Worm (Caenorhabditis elegans) whole organism, L2 larva: ENCODE data around the gene B0563.9.

Source experiments
- R02D3.7 ChIP-seq: fragments of 150-350 bp; optimal IDR thresholded peaks from 2 replicates; lab custom pipeline; 2014; ENCODE audit warnings: missing biosample characterization, missing genetic modification characterization
- ama-1 ChIP-seq: fragments of 150-350 bp; optimal IDR thresholded peaks from 2 replicates; lab custom pipeline; 2018; ENCODE audit warnings: inconsistent platforms
- ceh-82 ChIP-seq: fragments of 150-350 bp; optimal IDR thresholded peaks from 2 replicates; lab custom pipeline; 2014; ENCODE audit warnings: missing biosample characterization, missing genetic modification characterization
- elt-3 ChIP-seq: sonication (generic microtip); optimal IDR thresholded peaks from 2 replicates; lab custom pipeline; 2017; ENCODE audit warnings: missing biosample characterization, missing genetic modification characterization
- gmeb-1 ChIP-seq: fragments of 150-350 bp; optimal IDR thresholded peaks from 2 replicates; lab custom pipeline; 2014; ENCODE audit warnings: missing biosample characterization, missing genetic modification characterization
- lin-39 ChIP-seq: fragments of 150-350 bp; optimal IDR thresholded peaks from 2 replicates; lab custom pipeline; 2014; ENCODE audit warnings: missing biosample characterization, missing genetic modification reagents, missing genetic modification characterization
- lsy-2 ChIP-seq, 2 experiments: fragments of 150-350 bp in 1 of 2; sonication (generic microtip) in 1 of 2; optimal IDR thresholded peaks; 2 replicates each; lab custom pipeline; 2014 to 2017; ENCODE audit warnings: missing biosample characterization in 2 of 2, missing genetic modification characterization in 2 of 2
- mdl-1 ChIP-seq, 2 experiments: fragments of 150-350 bp in 1 of 2; sonication (generic microtip) in 1 of 2; optimal IDR thresholded peaks; 2 replicates each; lab custom pipeline; 2017; ENCODE audit warnings: missing biosample characterization in 2 of 2, missing genetic modification characterization in 2 of 2
- nhr-10 ChIP-seq: sonication (generic microtip); optimal IDR thresholded peaks from 2 replicates; lab custom pipeline; 2017; ENCODE audit warnings: missing biosample characterization, missing genetic modification characterization
- nhr-11 ChIP-seq: fragments of 150-350 bp; optimal IDR thresholded peaks from 2 replicates; lab custom pipeline; 2014; ENCODE audit warnings: missing biosample characterization, missing genetic modification characterization
- nhr-237 ChIP-seq: fragments of 150-350 bp; optimal IDR thresholded peaks from 2 replicates; lab custom pipeline; 2014; ENCODE audit warnings: missing biosample characterization, missing genetic modification characterization
- nhr-25 ChIP-seq: fragments of 150-350 bp; sonication (generic microtip); optimal IDR thresholded peaks from 3 replicates; lab custom pipeline; 2014; ENCODE audit warnings: missing biosample characterization, missing genetic modification characterization
- skn-1 ChIP-seq: sonication (generic microtip); optimal IDR thresholded peaks from 2 replicates; lab custom pipeline; 2017; ENCODE audit warnings: missing biosample characterization, missing genetic modification characterization
- sma-3 ChIP-seq: sonication (generic microtip); optimal IDR thresholded peaks from 2 replicates; lab custom pipeline; 2016; ENCODE audit warnings: missing genetic modification reagents, missing genetic modification characterization, missing compliant biosample characterization

ce11 chrX:9172733-9173132, 4.4 kb downstream of the B0563.9 start:
- TF ChIP-seq nhr-237 (tag; lab: Kevin White, UChicago) (no peak), nhr-25 (tag; lab: Kevin White, UChicago) (no peak), ceh-82 (tag; lab: Kevin White, UChicago) (no peak), gmeb-1 (tag; lab: Kevin White, UChicago) (no peak), R02D3.7 (tag; lab: Kevin White, UChicago) (no peak), lin-39 (no peak), nhr-11 (tag; lab: Kevin White, UChicago) (no peak), ama-1 (lab: Kevin White, UChicago) (no peak), elt-3 (no peak), skn-1 (tag; lab: Kevin White, UChicago) (no peak), lsy-2 (tag; optimal IDR thresholded peaks at IDR 0.05; lab: Kevin White, UChicago) (no peak), nhr-10 (no peak), mdl-1 (tag; optimal IDR thresholded peaks at IDR 0.05; lab: Kevin White, UChicago) (no peak), sma-3 (GFP tag; lab: Kevin White, UChicago) (no peak)
